Fruit fly (Drosophila melanogaster) whole organism, wandering third instar larva: Measurements from ENCODE around the gene SP1029.

Experiments
- CG32264 ChIP-seq: fragments of 200-800 bp; sonication (Bioruptor generic); optimal IDR thresholded peaks from 2 replicates; lab custom pipeline; 2016; ENCODE audit warnings: missing biosample characterization, missing genetic modification characterization
- CG9705 ChIP-seq: fragments of 200-800 bp; sonication (Bioruptor generic); optimal IDR thresholded peaks from 2 replicates; lab custom pipeline; 2018; ENCODE audit warnings: missing biosample characterization, mild to moderate bottlenecking, missing genetic modification characterization
- Dfd ChIP-seq: fragments of >200 bp; optimal IDR thresholded peaks from 2 replicates; lab custom pipeline; 2017; ENCODE audit warnings: missing biosample characterization, missing genetic modification characterization
- Hr78 ChIP-seq: fragments of >200 bp; optimal IDR thresholded peaks from 2 replicates; lab custom pipeline; 2017; ENCODE audit warnings: missing biosample characterization, missing genetic modification characterization
- Myc ChIP-seq: fragments of >200 bp; optimal IDR thresholded peaks from 2 replicates; lab custom pipeline; 2017
- Sp1 ChIP-seq: fragments of 200-800 bp; sonication (Bioruptor generic); optimal IDR thresholded peaks from 3 replicates; lab custom pipeline; 2019; ENCODE audit warnings: missing biosample characterization, mild to moderate bottlenecking, missing genetic modification characterization, moderate library complexity
- Vsx2 ChIP-seq: fragments of 200-300, 225-300 bp; sonication (Bioruptor generic); optimal IDR thresholded peaks from 2 replicates; lab custom pipeline; 2018; ENCODE audit warnings: missing biosample characterization, missing genetic modification characterization; ENCODE audit not compliant: partially characterized antibody
- brk ChIP-seq: fragments of 200-800 bp; sonication (Bioruptor generic); optimal IDR thresholded peaks from 2 replicates; lab custom pipeline; 2016; ENCODE audit warnings: missing biosample characterization, mild to moderate bottlenecking, missing genetic modification characterization
- dsf ChIP-seq: sonication (Bioruptor generic); optimal IDR thresholded peaks from 2 replicates; lab custom pipeline; 2016; ENCODE audit warnings: missing biosample characterization, missing genetic modification characterization, borderline replicate concordance
- ey ChIP-seq: fragments of 200-800 bp; sonication (Bioruptor generic); optimal IDR thresholded peaks from 2 replicates; lab custom pipeline; 2016; ENCODE audit warnings: missing biosample characterization, missing genetic modification characterization
- lola ChIP-seq: fragments of >200 bp; optimal IDR thresholded peaks from 2 replicates; lab custom pipeline; 2017; ENCODE audit warnings: missing biosample characterization, missing genetic modification characterization
- pan ChIP-seq: fragments of >200 bp; optimal IDR thresholded peaks from 2 replicates; lab custom pipeline; 2017
- usp ChIP-seq: fragments of >200 bp; optimal IDR thresholded peaks from 2 replicates; lab custom pipeline; 2017; ENCODE audit warnings: missing biosample characterization, missing genetic modification characterization

DNA sequence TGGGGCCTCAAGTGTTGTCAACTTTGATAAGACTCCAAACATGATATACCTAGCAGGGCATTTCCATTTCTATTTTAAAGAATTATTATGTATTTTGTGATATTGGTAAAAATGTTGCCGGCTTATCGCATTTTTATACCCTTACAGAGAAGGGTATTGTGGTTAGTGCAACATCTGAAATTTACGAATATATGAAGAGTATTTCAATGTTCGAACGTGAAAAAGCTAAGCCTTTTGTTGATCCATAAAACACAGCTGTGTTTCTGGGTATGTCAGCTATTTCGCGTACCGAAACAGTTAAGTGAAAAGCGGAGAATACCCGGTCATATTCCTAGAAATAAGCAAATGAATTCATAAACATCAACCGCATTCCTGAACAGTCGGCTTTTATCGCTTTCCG, 41.7 kb upstream of the SP1029 start:
- TF ChIP-seq CG32264 (GFP tag; lab: Kevin White, UChicago) (no peak), dsf (GFP tag; lab: Kevin White, UChicago) (no peak), brk (GFP tag; lab: Kevin White, UChicago) (no peak), lola (GFP tag; lab: Kevin White, UChicago) (no peak), pan (lab: Kevin White, UChicago) (no peak), Dfd (GFP tag; lab: Kevin White, UChicago) (no peak), CG9705 (GFP tag; lab: Kevin White, UChicago) (no peak), Hr78 (GFP tag; lab: Kevin White, UChicago) (no peak), Myc (no peak), ey (GFP tag; lab: Kevin White, UChicago) (no peak), Vsx2 (no peak), usp (GFP tag; lab: Kevin White, UChicago) (no peak), Sp1 (no peak)
